Fruit fly (Drosophila melanogaster) whole organism, embryonic: ENCODE results near the gene Rab30.

Experiments
- Adf1 ChIP-seq: fragments of 200-800 bp; sonication (Bioruptor generic); IDR thresholded peaks from 2 replicates; pipeline ENCODE4 v1.3.6; 2022; ENCODE audit warnings: missing biosample characterization, missing genetic modification characterization
- BEAF-32 ChIP-seq: fragments of 200-800 bp; sonication (Bioruptor generic); optimal IDR thresholded peaks from 3 replicates; lab custom pipeline; 2017; ENCODE audit warnings: missing biosample characterization, missing genetic modification characterization, mild to moderate bottlenecking, moderate library complexity, missing genetic modification reagents
- BtbVII ChIP-seq: fragments of 200-800 bp; sonication (Bioruptor generic); optimal IDR thresholded peaks from 3 replicates; lab custom pipeline; 2017; ENCODE audit warnings: missing biosample characterization, mild to moderate bottlenecking, missing genetic modification characterization
- CG11560 ChIP-seq: fragments of 200-800 bp; sonication (Bioruptor generic); IDR thresholded peaks from 3 replicates; pipeline ENCODE4 v1.3.6; 2022; ENCODE audit warnings: missing biosample characterization, missing genetic modification characterization
- CG11696 ChIP-seq: fragments of 200-800 bp; sonication (Bioruptor generic); IDR thresholded peaks from 2 replicates; pipeline ENCODE4 v1.3.6; 2022; ENCODE audit warnings: missing biosample characterization, missing genetic modification characterization
- CG1233 ChIP-seq: fragments of 200-800 bp; sonication (Bioruptor generic); optimal IDR thresholded peaks from 4 replicates; lab custom pipeline; 2018; ENCODE audit warnings: missing biosample characterization, mild to moderate bottlenecking, missing genetic modification characterization
- CG1602 ChIP-seq: fragments of 200-800 bp; sonication (Bioruptor generic); optimal IDR thresholded peaks from 3 replicates; lab custom pipeline; 2016; ENCODE audit warnings: missing biosample characterization, missing genetic modification characterization
- CG16813 ChIP-seq: fragments of 200-800 bp; sonication (Bioruptor generic); IDR thresholded peaks from 3 replicates; pipeline ENCODE4 v1.3.6; 2022; ENCODE audit warnings: missing biosample characterization, missing genetic modification characterization; ENCODE audit not compliant: partially characterized antibody
- CG17568 ChIP-seq: fragments of 200-800 bp; sonication (Bioruptor generic); optimal IDR thresholded peaks from 2 replicates; lab custom pipeline; 2018; ENCODE audit warnings: missing biosample characterization, mild to moderate bottlenecking, missing genetic modification characterization, moderate library complexity
- CG2116 ChIP-seq: fragments of 200-800 bp; sonication (Bioruptor generic); optimal IDR thresholded peaks from 3 replicates; lab custom pipeline; 2018; ENCODE audit warnings: missing biosample characterization, mild to moderate bottlenecking, missing genetic modification characterization
- CG2202 ChIP-seq: fragments of 200-800 bp; sonication (Bioruptor generic); optimal IDR thresholded peaks from 2 replicates; lab custom pipeline; 2018; ENCODE audit warnings: missing biosample characterization, mild to moderate bottlenecking, missing genetic modification characterization
- CG2889 ChIP-seq: fragments of 200-800 bp; sonication (Bioruptor generic); IDR thresholded peaks from 3 replicates; pipeline ENCODE4 v1.3.6; 2022; ENCODE audit warnings: missing biosample characterization, missing genetic modification characterization
- CG31365 ChIP-seq: fragments of 200-800 bp; sonication (Bioruptor generic); optimal IDR thresholded peaks from 2 replicates; lab custom pipeline; 2018; ENCODE audit warnings: missing biosample characterization, mild to moderate bottlenecking, missing genetic modification characterization
- CG6175 ChIP-seq: fragments of 200-800 bp; sonication (Bioruptor generic); IDR thresholded peaks from 3 replicates; pipeline ENCODE4 v1.3.6; 2022; ENCODE audit warnings: missing biosample characterization, missing genetic modification characterization
- CG6689 ChIP-seq: fragments of 200-800 bp; sonication (Bioruptor generic); IDR thresholded peaks from 2 replicates; pipeline ENCODE4 v1.3.6; 2022; ENCODE audit warnings: missing biosample characterization, missing genetic modification characterization
- CG7556 ChIP-seq: fragments of 200-800 bp; sonication (Bioruptor generic); optimal IDR thresholded peaks from 2 replicates; lab custom pipeline; 2017; ENCODE audit warnings: missing biosample characterization, mild to moderate bottlenecking, missing genetic modification characterization
- CG7786 ChIP-seq: fragments of 200-800 bp; sonication (Bioruptor generic); optimal IDR thresholded peaks from 2 replicates; lab custom pipeline; 2016; ENCODE audit warnings: missing biosample characterization, missing genetic modification characterization
- CG8359 ChIP-seq: fragments of 200-800 bp; sonication (Bioruptor generic); optimal IDR thresholded peaks from 2 replicates; lab custom pipeline; 2017; ENCODE audit warnings: missing biosample characterization, mild to moderate bottlenecking, missing genetic modification characterization, borderline replicate concordance
- CG9609 ChIP-seq: fragments of 200-800 bp; sonication (Bioruptor generic); optimal IDR thresholded peaks from 3 replicates; lab custom pipeline; 2016; ENCODE audit warnings: missing biosample characterization, missing genetic modification characterization
- CG9817 ChIP-seq: fragments of 200-800 bp; sonication (Bioruptor generic); optimal IDR thresholded peaks from 2 replicates; lab custom pipeline; 2018; ENCODE audit warnings: missing biosample characterization, mild to moderate bottlenecking, missing genetic modification characterization, moderate library complexity
- CrebB ChIP-seq: fragments of 200-800 bp; sonication (Bioruptor generic); optimal IDR thresholded peaks from 3 replicates; lab custom pipeline; 2018; ENCODE audit warnings: missing biosample characterization, mild to moderate bottlenecking, missing genetic modification characterization
- Dll ChIP-seq: fragments of 200-800 bp; sonication (Bioruptor generic); IDR thresholded peaks from 4 replicates; pipeline ENCODE4 v1.3.6; 2022; ENCODE audit warnings: missing biosample characterization, missing genetic modification characterization; ENCODE audit not compliant: partially characterized antibody
- Doc2 ChIP-seq: fragments of 200-800 bp; sonication (Bioruptor generic); IDR thresholded peaks from 2 replicates; pipeline ENCODE4 v1.3.6; 2022; ENCODE audit warnings: missing biosample characterization, missing genetic modification characterization
- Doc3 ChIP-seq: fragments of 200-800 bp; sonication (Bioruptor generic); IDR thresholded peaks from 3 replicates; pipeline ENCODE4 v1.3.6; 2022; ENCODE audit warnings: missing biosample characterization, missing genetic modification characterization; ENCODE audit not compliant: partially characterized antibody
- Ets97D ChIP-seq: fragments of 200-800 bp; sonication (Bioruptor generic); optimal IDR thresholded peaks from 3 replicates; lab custom pipeline; 2016; ENCODE audit warnings: missing biosample characterization, missing genetic modification characterization
- Fer2 ChIP-seq: fragments of 200-800 bp; sonication (Bioruptor generic); optimal IDR thresholded peaks from 2 replicates; lab custom pipeline; 2018; ENCODE audit warnings: missing biosample characterization, mild to moderate bottlenecking, missing genetic modification characterization, moderate library complexity
- Fer3 ChIP-seq: fragments of 200-800 bp; sonication (Bioruptor generic); optimal IDR thresholded peaks from 2 replicates; lab custom pipeline; 2018; ENCODE audit warnings: missing biosample characterization, mild to moderate bottlenecking, missing genetic modification characterization, moderate library complexity
- NK7.1 ChIP-seq: fragments of 200-800 bp; sonication (Bioruptor generic); optimal IDR thresholded peaks from 3 replicates; lab custom pipeline; 2016; ENCODE audit warnings: missing biosample characterization, missing genetic modification characterization
- Ptx1 ChIP-seq: fragments of 200-800 bp; sonication (Bioruptor generic); IDR thresholded peaks from 2 replicates; pipeline ENCODE4 v1.3.6; 2022; ENCODE audit warnings: missing biosample characterization, missing genetic modification characterization
- Sin3A ChIP-seq: fragments of >200 bp; optimal IDR thresholded peaks from 2 replicates; lab custom pipeline; 2018
- Six4 ChIP-seq: fragments of 200-800 bp; sonication (Bioruptor generic); optimal IDR thresholded peaks from 2 replicates; lab custom pipeline; 2016; ENCODE audit warnings: missing biosample characterization, missing genetic modification characterization
- ap ChIP-seq: fragments of 200-800 bp; sonication (Bioruptor generic); IDR thresholded peaks from 2 replicates; pipeline ENCODE4 v1.3.6; 2022; ENCODE audit warnings: missing biosample characterization, missing genetic modification characterization
- bowl ChIP-seq: fragments of 200-800 bp; sonication (Bioruptor generic); IDR thresholded peaks from 2 replicates; pipeline ENCODE4 v1.3.6; 2022; ENCODE audit warnings: missing biosample characterization, missing genetic modification characterization
- cad ChIP-seq: fragments of >200 bp; optimal IDR thresholded peaks from 2 replicates; lab custom pipeline; 2017; ENCODE audit warnings: missing biosample characterization, missing genetic modification characterization
- crp ChIP-seq, 2 experiments: fragments of 200-800 bp; sonication (Bioruptor generic); optimal IDR thresholded peaks; 2 replicates in 1 of 2; 3 replicates in 1 of 2; lab custom pipeline; 2017; ENCODE audit warnings: missing biosample characterization in 2 of 2, missing genetic modification characterization in 2 of 2, mild to moderate bottlenecking in 1 of 2, moderate library complexity in 1 of 2
- da ChIP-seq: fragments of 200-800 bp; sonication (Bioruptor generic); optimal IDR thresholded peaks from 2 replicates; lab custom pipeline; 2016; ENCODE audit warnings: missing biosample characterization, missing genetic modification characterization
- fd102C ChIP-seq: fragments of 200-800 bp; sonication (Bioruptor generic); optimal IDR thresholded peaks from 2 replicates; lab custom pipeline; 2018; ENCODE audit warnings: missing biosample characterization, mild to moderate bottlenecking, missing genetic modification characterization, moderate library complexity
- fru ChIP-seq: fragments of >200 bp; optimal IDR thresholded peaks from 2 replicates; lab custom pipeline; 2017
- h ChIP-seq: fragments of >200 bp; optimal IDR thresholded peaks from 2 replicates; lab custom pipeline; 2017
- ham ChIP-seq: fragments of 200-800 bp; sonication (Bioruptor generic); IDR thresholded peaks from 2 replicates; pipeline ENCODE4 v1.3.6; 2022; ENCODE audit warnings: missing biosample characterization, missing genetic modification characterization
- ind ChIP-seq: fragments of 200-800 bp; sonication (Bioruptor generic); optimal IDR thresholded peaks from 3 replicates; lab custom pipeline; 2016; ENCODE audit warnings: missing biosample characterization, missing genetic modification characterization
- lmd ChIP-seq: fragments of 200-800 bp; sonication (Bioruptor generic); IDR thresholded peaks from 2 replicates; pipeline ENCODE4 v1.3.6; 2022; ENCODE audit warnings: missing biosample characterization, missing genetic modification characterization
- nom ChIP-seq: fragments of 200-800 bp; sonication (Bioruptor generic); optimal IDR thresholded peaks from 2 replicates; lab custom pipeline; 2017; ENCODE audit warnings: missing biosample characterization, missing genetic modification characterization, mild to moderate bottlenecking, moderate library complexity, missing genetic modification reagents
- p53 ChIP-seq: fragments of 200-800 bp; sonication (Bioruptor generic); optimal IDR thresholded peaks from 2 replicates; lab custom pipeline; 2016; ENCODE audit warnings: missing biosample characterization, missing genetic modification characterization
- sc ChIP-seq, 3 experiments: fragments of >200 bp in 2 of 3; fragments of 200-800 bp in 1 of 3; sonication (Bioruptor generic) in 1 of 3; optimal IDR thresholded peaks; 2 replicates in 2 of 3; 3 replicates in 1 of 3; lab custom pipeline; 2017; ENCODE audit warnings: mild to moderate bottlenecking in 1 of 3, missing biosample characterization in 1 of 3, missing genetic modification characterization in 1 of 3, missing genetic modification reagents in 1 of 3
- slou ChIP-seq: fragments of 200-800 bp; sonication (Bioruptor generic); optimal IDR thresholded peaks from 3 replicates; lab custom pipeline; 2016; ENCODE audit warnings: missing biosample characterization, missing genetic modification characterization
- sug ChIP-seq: fragments of 200-800 bp; optimal IDR thresholded peaks from 2 replicates; lab custom pipeline; 2019; ENCODE audit warnings: missing biosample characterization, mild to moderate bottlenecking, missing genetic modification characterization, moderate library complexity
- tap ChIP-seq: fragments of 200-800 bp; optimal IDR thresholded peaks from 3 replicates; lab custom pipeline; 2019; ENCODE audit warnings: missing biosample characterization, mild to moderate bottlenecking, missing genetic modification characterization, moderate library complexity
- tin ChIP-seq: fragments of 200-800 bp; sonication (Bioruptor generic); optimal IDR thresholded peaks from 3 replicates; lab custom pipeline; 2016; ENCODE audit warnings: missing biosample characterization, missing genetic modification characterization
- tll ChIP-seq, 2 experiments: fragments of 200-800 bp in 1 of 2; fragments of >200 bp in 1 of 2; sonication (Bioruptor generic) in 1 of 2; optimal IDR thresholded peaks; 2 replicates each; lab custom pipeline; 2017 to 2019; ENCODE audit warnings: missing biosample characterization in 2 of 2, missing genetic modification characterization in 2 of 2, mild to moderate bottlenecking in 1 of 2, moderate library complexity in 1 of 2
- wek ChIP-seq: fragments of 200-800 bp; sonication (Bioruptor generic); optimal IDR thresholded peaks from 3 replicates; lab custom pipeline; 2018; ENCODE audit warnings: missing biosample characterization, mild to moderate bottlenecking, missing genetic modification characterization, moderate library complexity

Rab30 gene

DNA sequence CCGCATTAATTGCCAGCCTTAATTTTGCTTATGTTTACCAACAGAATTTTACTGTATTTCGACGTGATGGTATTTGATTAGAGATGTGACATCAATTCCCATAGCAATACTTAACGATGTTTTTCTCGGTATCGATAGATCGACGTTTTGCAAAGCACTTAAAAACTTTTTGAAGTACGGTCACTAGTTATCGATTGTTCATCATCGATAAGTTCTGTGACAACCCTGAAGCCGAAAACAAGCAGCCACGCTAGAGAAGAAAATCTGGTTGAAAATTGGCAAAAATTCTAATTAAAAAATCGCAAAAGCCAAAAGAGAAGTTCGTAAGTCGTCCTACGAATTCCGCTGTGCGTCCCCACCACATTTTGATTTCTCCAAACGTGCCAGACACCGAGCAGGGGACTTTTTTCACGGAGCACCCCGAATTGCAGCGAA is at the start of gene Rab30, which contains the start of gene Caper (continued):
- no peak for TF ChIP-seq CG2889 (GFP tag; lab: Robert Waterston, UW)
- TF ChIP-seq CG2116 (GFP tag; lab: Kevin White, UChicago), result peak; percentile 99
- peak; percentile 42 for TF ChIP-seq tin (GFP tag; lab: Kevin White, UChicago)
- peak in 1 of 2 experiments; percentile 57 for TF ChIP-seq crp (GFP tag; optimal IDR thresholded peaks at IDR 0.05; lab: Kevin White, UChicago)
- TF ChIP-seq p53 (GFP tag; lab: Kevin White, UChicago), result peak; percentile 68
- TF ChIP-seq Doc2 (GFP tag; lab: Robert Waterston, UW), result no peak
- TF ChIP-seq wek (GFP tag; lab: Kevin White, UChicago), result no peak
- peak; percentile 0 for TF ChIP-seq CG2202 (tag; lab: Kevin White, UChicago)
- TF ChIP-seq Adf1, result peak; percentile 54
- no peak for TF ChIP-seq CG11696 (GFP tag; lab: Robert Waterston, UW)
- no peak for TF ChIP-seq ham (GFP tag; lab: Robert Waterston, UW)
- TF ChIP-seq tll (GFP tag; optimal IDR thresholded peaks at IDR 0.05; lab: Kevin White, UChicago), result peak in 1 of 2 experiments; percentile 6
- no peak for TF ChIP-seq CG11560
- TF ChIP-seq Doc3 (GFP tag; lab: Robert Waterston, UW), result peak; percentile 96
- no peak for TF ChIP-seq nom (GFP tag; lab: Kevin White, UChicago)
- TF ChIP-seq tap (tag; lab: Kevin White, UChicago), result no peak
- peak; percentile 73 for TF ChIP-seq Sin3A
- no peak for TF ChIP-seq NK7.1
- TF ChIP-seq CG7556, result no peak
- no peak for TF ChIP-seq CG6175 (GFP tag; lab: Robert Waterston, UW)
- TF ChIP-seq BtbVII, result no peak
- peak; percentile 67 for TF ChIP-seq sug (tag; lab: Kevin White, UChicago)
- no peak for TF ChIP-seq CG8359
- TF ChIP-seq CG1602 (GFP tag; lab: Kevin White, UChicago), result peak; percentile 15
- TF ChIP-seq BEAF-32 (GFP tag; lab: Kevin White, UChicago), result peak; percentile 99
- no peak for TF ChIP-seq da
- TF ChIP-seq CG9817 (tag; lab: Kevin White, UChicago), result no peak
- no peak for TF ChIP-seq Fer2 (tag; lab: Kevin White, UChicago)
- no peak for TF ChIP-seq sc (optimal IDR thresholded peaks at IDR 0.05; lab: Kevin White, UChicago)
- TF ChIP-seq sc (GFP tag; optimal IDR thresholded peaks at IDR 0.05; lab: Kevin White, UChicago), result no peak
- no peak for TF ChIP-seq ap (GFP tag; lab: Robert Waterston, UW)
- TF ChIP-seq fru (lab: Kevin White, UChicago), result no peak
- TF ChIP-seq CG31365 (tag; lab: Kevin White, UChicago), result no peak
- TF ChIP-seq slou (GFP tag; lab: Kevin White, UChicago), result no peak
- no peak for TF ChIP-seq fd102C (GFP tag; lab: Kevin White, UChicago)
- TF ChIP-seq bowl (GFP tag; lab: Robert Waterston, UW), result no peak
- peak; percentile 98 for TF ChIP-seq CG16813
- peak; percentile 43 for TF ChIP-seq CG7786
- peak; percentile 96 for TF ChIP-seq Dll (GFP tag; lab: Robert Waterston, UW)
- TF ChIP-seq Six4 (GFP tag; lab: Kevin White, UChicago), result peak; percentile 55
- TF ChIP-seq CrebB, result peak; percentile 13
- TF ChIP-seq Fer3 (tag; lab: Kevin White, UChicago), result peak; percentile 33
- TF ChIP-seq CG6689, result no peak
- peak; percentile 91 for TF ChIP-seq Ets97D (GFP tag; lab: Kevin White, UChicago)
- TF ChIP-seq cad, result no peak
- TF ChIP-seq Ptx1, result no peak; the same call in 1 of the 2 replicates
- TF ChIP-seq CG1233, result no peak
- peak; percentile 46; the same call in 1 of the 2 replicates for TF ChIP-seq lmd (GFP tag; lab: Robert Waterston, UW)
- TF ChIP-seq CG9609 (GFP tag; lab: Kevin White, UChicago), result peak; percentile 60
- peak; percentile 13 for TF ChIP-seq CG17568 (GFP tag; lab: Kevin White, UChicago)
- TF ChIP-seq h (lab: Kevin White, UChicago), result no peak
- TF ChIP-seq ind (GFP tag; lab: Kevin White, UChicago), result peak; percentile 42
